Worm (Caenorhabditis elegans) whole organism, young adult: ENCODE results near the gene B0244.6.
A peak's percentile ranks its signal among the peaks of the same experiment; 100 is the strongest.

Experiments used
- B0035.1 ChIP-seq: sonication (generic microtip); optimal IDR thresholded peaks from 2 replicates; lab custom pipeline; 2016; ENCODE audit warnings: missing genetic modification characterization, mild to moderate bottlenecking, missing compliant biosample characterization, missing genotype, missing genetic modification reagents
- B0261.1 ChIP-seq: sonication (generic microtip); optimal IDR thresholded peaks from 2 replicates; lab custom pipeline; 2016; ENCODE audit warnings: mild to moderate bottlenecking, missing genetic modification characterization, moderate library complexity, missing compliant biosample characterization
- F49E8.2 ChIP-seq: sonication (generic microtip); optimal IDR thresholded peaks from 3 replicates; lab custom pipeline; 2017; ENCODE audit warnings: missing genetic modification characterization, mild to moderate bottlenecking, missing compliant biosample characterization, antibody characterized with exemption, moderate library complexity; ENCODE audit not compliant: insufficient read depth
- F55B11.4 ChIP-seq: sonication (generic microtip); optimal IDR thresholded peaks from 2 replicates; lab custom pipeline; 2016; ENCODE audit warnings: missing compliant biosample characterization, missing genetic modification characterization, borderline replicate concordance; ENCODE audit not compliant: insufficient read depth
- T07F8.4 ChIP-seq: sonication (generic microtip); optimal IDR thresholded peaks from 2 replicates; lab custom pipeline; 2016; ENCODE audit warnings: mild to moderate bottlenecking, missing genetic modification characterization, moderate library complexity, missing compliant biosample characterization
- Y53F4B.3 ChIP-seq: fragments of 200-800 bp; sonication (Bioruptor generic); IDR thresholded peaks from 2 replicates; pipeline ENCODE4 v1.3.6; 2022; ENCODE audit warnings: missing genetic modification reagents, missing genetic modification characterization, missing compliant biosample characterization
- akir-1 ChIP-seq: fragments of 200-800 bp; sonication (Bioruptor generic); optimal IDR thresholded peaks from 2 replicates; lab custom pipeline; 2018; ENCODE audit warnings: mild to moderate bottlenecking, missing genetic modification characterization, moderate library complexity, missing compliant biosample characterization
- aptf-3 ChIP-seq: fragments of 200-800 bp; sonication (Bioruptor generic); IDR thresholded peaks from 2 replicates; pipeline ENCODE4 v1.3.6; 2022; ENCODE audit warnings: missing genetic modification characterization, missing compliant biosample characterization
- atf-7 ChIP-seq: sonication (generic microtip); optimal IDR thresholded peaks from 2 replicates; lab custom pipeline; 2017; ENCODE audit warnings: mild to moderate bottlenecking, missing genetic modification characterization, missing compliant biosample characterization
- cebp-2 ChIP-seq: fragments of 200-800 bp; sonication (Bioruptor generic); IDR thresholded peaks from 2 replicates; pipeline ENCODE4 v1.3.6; 2022; ENCODE audit warnings: missing genetic modification characterization, missing compliant biosample characterization
- ceh-27 ChIP-seq: fragments of 200-800 bp; sonication (Bioruptor generic); optimal IDR thresholded peaks from 2 replicates; lab custom pipeline; 2018; ENCODE audit warnings: mild to moderate bottlenecking, missing genetic modification characterization, moderate library complexity, missing compliant biosample characterization
- ceh-79 ChIP-seq: sonication (generic microtip); optimal IDR thresholded peaks from 2 replicates; lab custom pipeline; 2017; ENCODE audit warnings: mild to moderate bottlenecking, missing genetic modification characterization, missing compliant biosample characterization
- egl-44 ChIP-seq: fragments of 200-800 bp; sonication (Bioruptor generic); IDR thresholded peaks from 2 replicates; pipeline ENCODE4 v1.3.6; 2022; ENCODE audit warnings: missing genetic modification reagents, missing genetic modification characterization, missing compliant biosample characterization
- gei-17 ChIP-seq: fragments of 200-800 bp; sonication (Bioruptor generic); optimal IDR thresholded peaks from 2 replicates; lab custom pipeline; 2018; ENCODE audit warnings: mild to moderate bottlenecking, missing genetic modification characterization, missing compliant biosample characterization
- him-1 ChIP-seq: sonication (generic microtip); optimal IDR thresholded peaks from 2 replicates; lab custom pipeline; 2016; ENCODE audit warnings: missing genotype, missing genetic modification reagents, missing genetic modification characterization, missing compliant biosample characterization
- hlh-12 ChIP-seq: sonication (generic microtip); optimal IDR thresholded peaks from 2 replicates; lab custom pipeline; 2016; ENCODE audit warnings: missing genetic modification characterization, missing compliant biosample characterization
- hlh-26 ChIP-seq: fragments of 200-800 bp; sonication (Bioruptor generic); conservative IDR thresholded peaks from 2 replicates; pipeline ENCODE4 v1.3.6; 2022; ENCODE audit warnings: missing genetic modification reagents, missing genetic modification characterization, missing compliant biosample characterization
- hmg-1.2 ChIP-seq: fragments of 200-800 bp; sonication (Bioruptor generic); IDR thresholded peaks from 2 replicates; pipeline ENCODE4 v1.3.6; 2022; ENCODE audit warnings: missing genetic modification reagents, missing genetic modification characterization, missing compliant biosample characterization
- hsf-1 ChIP-seq: fragments of 200-800 bp; sonication (Bioruptor generic); IDR thresholded peaks from 2 replicates; pipeline ENCODE4 v1.3.6; 2022; ENCODE audit warnings: missing genetic modification reagents, missing genetic modification characterization, missing compliant biosample characterization
- let-526 ChIP-seq: fragments of 200-800 bp; sonication (Bioruptor generic); IDR thresholded peaks from 2 replicates; pipeline ENCODE4 v1.3.6; 2022; ENCODE audit warnings: missing genetic modification reagents, missing genetic modification characterization, missing compliant biosample characterization
- lin-54 ChIP-seq: fragments of 200-800 bp; sonication (Bioruptor generic); optimal IDR thresholded peaks from 2 replicates; lab custom pipeline; 2018; ENCODE audit warnings: mild to moderate bottlenecking, missing genetic modification characterization, missing compliant biosample characterization
- lsy-27 ChIP-seq: sonication (generic microtip); optimal IDR thresholded peaks from 2 replicates; lab custom pipeline; 2017; ENCODE audit warnings: missing genetic modification characterization, mild to moderate bottlenecking, missing compliant biosample characterization, antibody characterized with exemption, missing genotype, borderline replicate concordance; ENCODE audit not compliant: insufficient read depth
- madf-3 ChIP-seq: fragments of 200-800 bp; sonication (Bioruptor generic); IDR thresholded peaks from 2 replicates; pipeline ENCODE4 v1.3.6; 2022; ENCODE audit warnings: missing genetic modification reagents, missing genetic modification characterization, missing compliant biosample characterization
- mcd-1 ChIP-seq: fragments of 200-800 bp; sonication (Bioruptor generic); IDR thresholded peaks from 2 replicates; pipeline ENCODE4 v1.3.6; 2022; ENCODE audit warnings: missing genetic modification reagents, missing genetic modification characterization, missing compliant biosample characterization
- mel-28 ChIP-seq: sonication (generic microtip); optimal IDR thresholded peaks from 2 replicates; lab custom pipeline; 2016; ENCODE audit warnings: borderline replicate concordance, mild to moderate bottlenecking, missing genetic modification characterization, missing compliant biosample characterization
- nfya-2 ChIP-seq: fragments of 200-800 bp; sonication (Bioruptor generic); IDR thresholded peaks from 2 replicates; pipeline ENCODE4 v1.3.6; 2022; ENCODE audit warnings: missing genetic modification reagents, missing genetic modification characterization, missing compliant biosample characterization
- nhr-120 ChIP-seq: fragments of 200-800 bp; sonication (Bioruptor generic); IDR thresholded peaks from 2 replicates; pipeline ENCODE4 v1.3.6; 2022; ENCODE audit warnings: missing genetic modification characterization, missing compliant biosample characterization
- nhr-80 ChIP-seq: sonication (generic microtip); optimal IDR thresholded peaks from 2 replicates; lab custom pipeline; 2016; ENCODE audit warnings: missing genetic modification characterization, missing compliant biosample characterization
- repo-1 ChIP-seq: sonication (generic microtip); optimal IDR thresholded peaks from 2 replicates; lab custom pipeline; 2017; ENCODE audit warnings: mild to moderate bottlenecking, missing genetic modification characterization, missing compliant biosample characterization
- rpc-1 ChIP-seq, 2 experiments: fragments of 150-350 bp in 1 of 2; sonication (generic microtip) in 1 of 2; optimal IDR thresholded peaks; 2 replicates each; lab custom pipeline; 2014 to 2018; ENCODE audit warnings: missing biosample characterization in 1 of 2, missing genetic modification characterization in 1 of 2, missing genetic modification reagents in 1 of 2, missing genotype in 1 of 2
- snpc-1.1 ChIP-seq: sonication (generic microtip); optimal IDR thresholded peaks from 2 replicates; lab custom pipeline; 2017; ENCODE audit warnings: missing genetic modification characterization, mild to moderate bottlenecking, missing compliant biosample characterization, antibody characterized with exemption, moderate library complexity, missing genotype, missing genetic modification reagents; ENCODE audit not compliant: insufficient read depth
- snpc-1.3 ChIP-seq: sonication (generic microtip); optimal IDR thresholded peaks from 2 replicates; lab custom pipeline; 2017; ENCODE audit warnings: missing genetic modification characterization, mild to moderate bottlenecking, missing compliant biosample characterization, antibody characterized with exemption, moderate library complexity, missing genotype, missing genetic modification reagents; ENCODE audit not compliant: insufficient read depth
- snpc-3.4 ChIP-seq: sonication (generic microtip); optimal IDR thresholded peaks from 2 replicates; lab custom pipeline; 2017; ENCODE audit warnings: missing genetic modification characterization, mild to moderate bottlenecking, missing compliant biosample characterization, antibody characterized with exemption, moderate library complexity, missing genotype, missing genetic modification reagents
- tbp1 ChIP-seq: fragments of 200-800 bp; sonication (Bioruptor generic); optimal IDR thresholded peaks from 2 replicates; lab custom pipeline; 2018; ENCODE audit warnings: mild to moderate bottlenecking, missing genetic modification characterization, missing compliant biosample characterization
- tlf-1 ChIP-seq: fragments of 200-800 bp; sonication (Bioruptor generic); optimal IDR thresholded peaks from 2 replicates; lab custom pipeline; 2018; ENCODE audit warnings: mild to moderate bottlenecking, missing genetic modification characterization, missing compliant biosample characterization
- unc-130 ChIP-seq: sonication (generic microtip); optimal IDR thresholded peaks from 2 replicates; lab custom pipeline; 2016; ENCODE audit warnings: missing genetic modification reagents, missing genetic modification characterization, missing compliant biosample characterization
- unc-62 ChIP-seq: fragments of 150-350 bp; optimal IDR thresholded peaks from 2 replicates; lab custom pipeline; 2014; ENCODE audit warnings: missing biosample characterization, missing genetic modification reagents, missing genetic modification characterization
- zfh-2 ChIP-seq: fragments of 200-800 bp; sonication (Bioruptor generic); conservative IDR thresholded peaks from 2 replicates; pipeline ENCODE4 v1.3.6; 2022; ENCODE audit warnings: missing genetic modification reagents, missing genetic modification characterization, missing compliant biosample characterization
- ztf-3 ChIP-seq: fragments of 200-800 bp; sonication (Bioruptor generic); optimal IDR thresholded peaks from 2 replicates; lab custom pipeline; 2018; ENCODE audit warnings: mild to moderate bottlenecking, missing genetic modification characterization, missing compliant biosample characterization

Gene B0244.6

ce11 chrIII:5721888-5722287 lies 15.9 kb upstream of the B0244.6 start (continued):
- TF ChIP-seq lsy-27 (tag; lab: Kevin White, UChicago) (no peak), unc-62 (no peak), gei-17 (GFP tag; lab: Kevin White, UChicago) (peak; percentile 4), T07F8.4 (no peak), nfya-2 (GFP tag; lab: Robert Waterston, UW) (no peak), nhr-120 (GFP tag; lab: Robert Waterston, UW) (no peak), F55B11.4 (no peak), snpc-3.4 (tag; lab: Kevin White, UChicago) (no peak), Y53F4B.3 (no peak), lin-54 (peak; percentile 77), ceh-27 (GFP tag; lab: Kevin White, UChicago) (peak; percentile 73), hlh-26 (GFP tag; lab: Robert Waterston, UW) (no peak), madf-3 (GFP tag; lab: Robert Waterston, UW) (0 out of 2 replicates have a peak, but pooled peaks have one; percentile 43), tbp1 (peak; percentile 44), him-1 (tag; lab: Kevin White, UChicago) (no peak), nhr-80 (tag; lab: Kevin White, UChicago) (peak; percentile 48), tlf-1 (GFP tag; lab: Kevin White, UChicago) (peak; percentile 16), cebp-2 (no peak), akir-1 (GFP tag; lab: Kevin White, UChicago) (peak; percentile 69), hlh-12 (tag; lab: Kevin White, UChicago) (no peak), aptf-3 (GFP tag; lab: Robert Waterston, UW) (no peak), snpc-1.3 (tag; lab: Kevin White, UChicago) (no peak), B0035.1 (tag; lab: Kevin White, UChicago) (no peak), repo-1 (tag; lab: Kevin White, UChicago) (no peak), hmg-1.2 (GFP tag; lab: Robert Waterston, UW) (no peak), let-526 (GFP tag; lab: Robert Waterston, UW) (no peak), snpc-1.1 (no peak), mcd-1 (peak; percentile 68), B0261.1 (no peak)
- TF ChIP-seq, all 124 proteins: peak for 35

- TF ChIP-seq F49E8.2 (no peak), ceh-79 (no peak), rpc-1 (optimal IDR thresholded peaks at IDR 0.05; lab: Kevin White, UChicago) (no peak), rpc-1 (tag; optimal IDR thresholded peaks at IDR 0.05; lab: Kevin White, UChicago) (no peak), hsf-1 (GFP tag; lab: Robert Waterston, UW) (no peak), ztf-3 (no peak), mel-28 (tag; lab: Kevin White, UChicago) (no peak), unc-130 (GFP tag; lab: Kevin White, UChicago) (no peak), egl-44 (no peak), atf-7 (tag; lab: Kevin White, UChicago) (no peak), zfh-2 (GFP tag; lab: Robert Waterston, UW) (no peak)
Measured at ce11 chrIII:5722550-5722949, 15.3 kb upstream of the B0244.6 start, which contains the start of gene wrm-1. wrm-1 (plus strand) TSS chrIII:5722850.
